Fruit fly (Drosophila melanogaster) whole organism, embryonic: ENCODE results near the gene Ir31a.

ENCODE experiments used
- Ada2b ChIP-seq: fragments of 200-800 bp; sonication (Bioruptor generic); IDR thresholded peaks from 2 replicates; pipeline ENCODE4 v1.3.6; 2022; ENCODE audit warnings: missing biosample characterization, missing genetic modification characterization
- Atf6 ChIP-seq: fragments of 200-800 bp; sonication (Bioruptor generic); IDR thresholded peaks from 2 replicates; pipeline ENCODE4 v1.3.6; 2022; ENCODE audit warnings: missing biosample characterization, missing genetic modification characterization
- B-H1 ChIP-seq: fragments of 200-800 bp; sonication (Bioruptor generic); IDR thresholded peaks from 3 replicates; pipeline ENCODE4 v1.3.6; 2022; ENCODE audit warnings: missing biosample characterization, missing genetic modification characterization
- CG11093 ChIP-seq: fragments of 200-800 bp; sonication (Bioruptor generic); IDR thresholded peaks from 3 replicates; pipeline ENCODE4 v1.3.6; 2022; ENCODE audit warnings: missing biosample characterization, missing genetic modification characterization
- CG11723 ChIP-seq: fragments of 200-800 bp; sonication (Bioruptor generic); optimal IDR thresholded peaks from 2 replicates; lab custom pipeline; 2017; ENCODE audit warnings: missing biosample characterization, mild to moderate bottlenecking, missing genetic modification characterization
- CG14710 ChIP-seq: fragments of 200-800 bp; sonication (Bioruptor generic); optimal IDR thresholded peaks from 3 replicates; lab custom pipeline; 2019; ENCODE audit warnings: missing biosample characterization, mild to moderate bottlenecking, missing genetic modification characterization, moderate library complexity
- CG15011 ChIP-seq: fragments of 200-800 bp; sonication (Bioruptor generic); optimal IDR thresholded peaks from 3 replicates; lab custom pipeline; 2018; ENCODE audit warnings: missing biosample characterization, mild to moderate bottlenecking, missing genetic modification characterization
- CG15479 ChIP-seq: fragments of 200-800 bp; sonication (Bioruptor generic); optimal IDR thresholded peaks from 3 replicates; lab custom pipeline; 2019; ENCODE audit warnings: missing biosample characterization, mild to moderate bottlenecking, missing genetic modification characterization, moderate library complexity
- CG17802 ChIP-seq: fragments of 200-800 bp; sonication (Bioruptor generic); optimal IDR thresholded peaks from 2 replicates; lab custom pipeline; 2018; ENCODE audit warnings: missing biosample characterization, mild to moderate bottlenecking, missing genetic modification characterization, moderate library complexity
- CG1792 ChIP-seq: fragments of 200-800 bp; sonication (Bioruptor generic); optimal IDR thresholded peaks from 2 replicates; lab custom pipeline; 2016; ENCODE audit warnings: missing biosample characterization, missing genetic modification characterization
- CG18599 ChIP-seq: fragments of 200-800 bp; sonication (Bioruptor generic); optimal IDR thresholded peaks from 3 replicates; lab custom pipeline; 2017; ENCODE audit warnings: missing biosample characterization, missing genetic modification characterization, mild to moderate bottlenecking, moderate library complexity, missing genetic modification reagents
- CG2202 ChIP-seq: fragments of 200-800 bp; sonication (Bioruptor generic); optimal IDR thresholded peaks from 2 replicates; lab custom pipeline; 2018; ENCODE audit warnings: missing biosample characterization, mild to moderate bottlenecking, missing genetic modification characterization
- CG4282 ChIP-seq: fragments of 200-800 bp; sonication (Bioruptor generic); optimal IDR thresholded peaks from 2 replicates; lab custom pipeline; 2016; ENCODE audit warnings: missing biosample characterization, missing genetic modification characterization
- CG4617 ChIP-seq: fragments of 200-800 bp; sonication (Bioruptor generic); optimal IDR thresholded peaks from 3 replicates; lab custom pipeline; 2016; ENCODE audit warnings: missing biosample characterization, missing genetic modification characterization, borderline replicate concordance
- CG6654 ChIP-seq: fragments of 200-800 bp; sonication (Bioruptor generic); optimal IDR thresholded peaks from 2 replicates; lab custom pipeline; 2017; ENCODE audit warnings: missing biosample characterization, mild to moderate bottlenecking, missing genetic modification characterization
- CG7786 ChIP-seq: fragments of 200-800 bp; sonication (Bioruptor generic); optimal IDR thresholded peaks from 2 replicates; lab custom pipeline; 2016; ENCODE audit warnings: missing biosample characterization, missing genetic modification characterization
- CG9609 ChIP-seq: fragments of 200-800 bp; sonication (Bioruptor generic); optimal IDR thresholded peaks from 3 replicates; lab custom pipeline; 2016; ENCODE audit warnings: missing biosample characterization, missing genetic modification characterization
- Gsc ChIP-seq: fragments of 200-800 bp; sonication (Bioruptor generic); IDR thresholded peaks from 2 replicates; pipeline ENCODE4 v1.3.6; 2022; ENCODE audit warnings: missing biosample characterization, missing genetic modification characterization
- Hmx ChIP-seq: fragments of 200-800 bp; sonication (Bioruptor generic); optimal IDR thresholded peaks from 2 replicates; lab custom pipeline; 2016; ENCODE audit warnings: missing biosample characterization, missing genetic modification characterization
- Hr39 ChIP-seq: fragments of >200 bp; optimal IDR thresholded peaks from 2 replicates; lab custom pipeline; 2017
- MBD-R2 ChIP-seq: fragments of 200-800 bp; sonication (Bioruptor generic); IDR thresholded peaks from 2 replicates; pipeline ENCODE4 v1.3.6; 2022; ENCODE audit warnings: missing biosample characterization, missing genetic modification characterization
- MTF-1 ChIP-seq: fragments of 200-800 bp; sonication (Bioruptor generic); optimal IDR thresholded peaks from 2 replicates; lab custom pipeline; 2018; ENCODE audit warnings: missing biosample characterization, mild to moderate bottlenecking, missing genetic modification characterization, borderline replicate concordance
- Myb ChIP-seq: fragments of 200-800 bp; sonication (Bioruptor generic); optimal IDR thresholded peaks from 2 replicates; lab custom pipeline; 2016; ENCODE audit warnings: missing biosample characterization, missing genetic modification characterization
- Neu2 ChIP-seq: fragments of 200-800 bp; sonication (Bioruptor generic); optimal IDR thresholded peaks from 3 replicates; lab custom pipeline; 2016; ENCODE audit warnings: missing biosample characterization, missing genetic modification characterization, borderline replicate concordance
- Rx ChIP-seq: fragments of 200-800 bp; sonication (Bioruptor generic); IDR thresholded peaks from 2 replicates; pipeline ENCODE4 v1.3.6; 2022; ENCODE audit warnings: missing biosample characterization, missing genetic modification characterization
- Sin3A ChIP-seq: fragments of >200 bp; optimal IDR thresholded peaks from 2 replicates; lab custom pipeline; 2018
- Stat92E ChIP-seq, 3 experiments: fragments of >200 bp in 2 of 3; fragments of 200-800 bp in 1 of 3; sonication (Bioruptor generic) in 1 of 3; optimal IDR thresholded peaks; 2 replicates each; lab custom pipeline; 2017 to 2019; ENCODE audit warnings: missing biosample characterization in 3 of 3, missing genetic modification characterization in 3 of 3, mild to moderate bottlenecking in 1 of 3, moderate library complexity in 1 of 3
- TFAM ChIP-seq: fragments of 200-800 bp; sonication (Bioruptor generic); optimal IDR thresholded peaks from 2 replicates; lab custom pipeline; 2017; ENCODE audit warnings: missing biosample characterization, missing genetic modification characterization, inconsistent platforms
- Xbp1 ChIP-seq: fragments of 200-800 bp; sonication (Bioruptor generic); optimal IDR thresholded peaks from 3 replicates; lab custom pipeline; 2016; ENCODE audit warnings: missing biosample characterization, mild to moderate bottlenecking, missing genetic modification characterization
- YL-1 ChIP-seq: fragments of 200-800 bp; sonication (Bioruptor generic); optimal IDR thresholded peaks from 3 replicates; lab custom pipeline; 2017; ENCODE audit warnings: missing biosample characterization, mild to moderate bottlenecking, missing genetic modification characterization
- ac ChIP-seq: fragments of 200-800 bp; sonication (Bioruptor generic); optimal IDR thresholded peaks from 3 replicates; lab custom pipeline; 2017; ENCODE audit warnings: missing biosample characterization, mild to moderate bottlenecking, missing genetic modification characterization
- ato ChIP-seq: fragments of 200-800 bp; sonication (Bioruptor generic); IDR thresholded peaks from 2 replicates; pipeline ENCODE4 v1.3.6; 2022; ENCODE audit warnings: missing biosample characterization, missing genetic modification characterization; ENCODE audit not compliant: partially characterized antibody
- bcd ChIP-seq: fragments of 200-800 bp; sonication (Bioruptor generic); optimal IDR thresholded peaks from 2 replicates; lab custom pipeline; 2017; ENCODE audit warnings: missing biosample characterization, mild to moderate bottlenecking, missing genetic modification characterization
- cad ChIP-seq: fragments of >200 bp; optimal IDR thresholded peaks from 2 replicates; lab custom pipeline; 2017; ENCODE audit warnings: missing biosample characterization, missing genetic modification characterization
- cg ChIP-seq: fragments of 200-800 bp; sonication (Bioruptor generic); optimal IDR thresholded peaks from 3 replicates; lab custom pipeline; 2019; ENCODE audit warnings: missing biosample characterization, mild to moderate bottlenecking, missing genetic modification characterization, moderate library complexity
- crp ChIP-seq, 2 experiments: fragments of 200-800 bp; sonication (Bioruptor generic); optimal IDR thresholded peaks; 2 replicates in 1 of 2; 3 replicates in 1 of 2; lab custom pipeline; 2017; ENCODE audit warnings: missing biosample characterization in 2 of 2, missing genetic modification characterization in 2 of 2, mild to moderate bottlenecking in 1 of 2, moderate library complexity in 1 of 2
- dm ChIP-seq: fragments of 200-800 bp; sonication (Bioruptor generic); optimal IDR thresholded peaks from 3 replicates; lab custom pipeline; 2016; ENCODE audit warnings: missing biosample characterization, missing genetic modification characterization
- dpn ChIP-seq, 2 experiments: fragments of 200-800 bp; sonication (Bioruptor generic); optimal IDR thresholded peaks; 3 replicates each; lab custom pipeline; 2016; ENCODE audit warnings: missing biosample characterization in 2 of 2, missing genetic modification characterization in 2 of 2
- gfzf ChIP-seq: fragments of 200-800 bp; sonication (Bioruptor generic); optimal IDR thresholded peaks from 2 replicates; lab custom pipeline; 2016; ENCODE audit warnings: missing biosample characterization, mild to moderate bottlenecking, missing genetic modification characterization, moderate library complexity
- nerfin-1 ChIP-seq: fragments of 200-800 bp; sonication (Bioruptor generic); optimal IDR thresholded peaks from 3 replicates; lab custom pipeline; 2019; ENCODE audit warnings: missing biosample characterization, mild to moderate bottlenecking, missing genetic modification characterization, moderate library complexity
- nerfin-2 ChIP-seq: fragments of 200-800 bp; sonication (Bioruptor generic); IDR thresholded peaks from 2 replicates; pipeline ENCODE4 v1.3.6; 2022; ENCODE audit warnings: missing biosample characterization, missing genetic modification characterization; ENCODE audit not compliant: partially characterized antibody
- odd ChIP-seq: fragments of 200-800 bp; sonication (Bioruptor generic); optimal IDR thresholded peaks from 2 replicates; lab custom pipeline; 2017; ENCODE audit warnings: missing biosample characterization, mild to moderate bottlenecking, missing genetic modification characterization
- run ChIP-seq: fragments of 200-800 bp; sonication (Bioruptor generic); optimal IDR thresholded peaks from 3 replicates; lab custom pipeline; 2018; ENCODE audit warnings: missing biosample characterization, mild to moderate bottlenecking, missing genetic modification characterization
- schlank ChIP-seq: fragments of 200-800 bp; sonication (Bioruptor generic); optimal IDR thresholded peaks from 2 replicates; lab custom pipeline; 2018; ENCODE audit warnings: missing biosample characterization, mild to moderate bottlenecking, missing genetic modification characterization
- scrt ChIP-seq: fragments of 200-800 bp; sonication (Bioruptor generic); optimal IDR thresholded peaks from 2 replicates; lab custom pipeline; 2018; ENCODE audit warnings: missing biosample characterization, mild to moderate bottlenecking, missing genetic modification characterization, moderate library complexity
- sens ChIP-seq: fragments of 200-800 bp; sonication (Bioruptor generic); peaks from one replicate; lab custom pipeline; 2016; ENCODE audit warnings: missing biosample characterization, missing genetic modification characterization
- shn ChIP-seq: fragments of 200-800 bp; sonication (Bioruptor generic); optimal IDR thresholded peaks from 3 replicates; lab custom pipeline; 2016; ENCODE audit warnings: missing biosample characterization, missing genetic modification characterization
- tll ChIP-seq, 2 experiments: fragments of 200-800 bp in 1 of 2; fragments of >200 bp in 1 of 2; sonication (Bioruptor generic) in 1 of 2; optimal IDR thresholded peaks; 2 replicates each; lab custom pipeline; 2017 to 2019; ENCODE audit warnings: missing biosample characterization in 2 of 2, missing genetic modification characterization in 2 of 2, mild to moderate bottlenecking in 1 of 2, moderate library complexity in 1 of 2
- wor ChIP-seq: fragments of 200-800 bp; sonication (Bioruptor generic); IDR thresholded peaks from 2 replicates; pipeline ENCODE4 v1.3.6; 2022; ENCODE audit warnings: missing biosample characterization, missing genetic modification characterization

Ir31a gene

dm6 chr2L:10430802-10431476 is 25.6 kb downstream of the Ir31a start, which contains the start of the genes Bug22 and TfIIB (continued):
- TF ChIP-seq Rx (GFP tag; lab: Robert Waterston, UW) = peak; percentile 40
- TF ChIP-seq ato = no peak
- TF ChIP-seq bcd (GFP tag; lab: Kevin White, UChicago) = no peak
- peak; percentile 43; the same call in 1 of the 3 replicates for TF ChIP-seq B-H1 (GFP tag; lab: Robert Waterston, UW)
- no peak for TF ChIP-seq Hr39 (lab: Kevin White, UChicago)
- peak; percentile 9 for TF ChIP-seq Sin3A (lab: Kevin White, UChicago)
- peak; percentile 92 for TF ChIP-seq sens (GFP tag; lab: Kevin White, UChicago)
- TF ChIP-seq Gsc (GFP tag; lab: Robert Waterston, UW) = no peak
- peak; percentile 33 for TF ChIP-seq schlank (tag; lab: Kevin White, UChicago)
- peak; percentile 15 for TF ChIP-seq gfzf (GFP tag; lab: Kevin White, UChicago)
- peak; percentile 61 for TF ChIP-seq Atf6 (GFP tag; lab: Robert Waterston, UW)
- TF ChIP-seq CG1792 (GFP tag; lab: Kevin White, UChicago) = peak; percentile 50
- TF ChIP-seq Neu2 (GFP tag; lab: Kevin White, UChicago) = no peak
- peak; percentile 94 for TF ChIP-seq CG11723 (GFP tag; lab: Kevin White, UChicago)
- TF ChIP-seq CG7786 (GFP tag; lab: Kevin White, UChicago) = peak; percentile 66
- peak in 1 of 2 experiments; percentile 38 for TF ChIP-seq crp (GFP tag; optimal IDR thresholded peaks at IDR 0.05; lab: Kevin White, UChicago)
- TF ChIP-seq CG17802 (tag; lab: Kevin White, UChicago) = peak; percentile 84
- no peak for TF ChIP-seq CG15479 (GFP tag; lab: Kevin White, UChicago)
- TF ChIP-seq cad (GFP tag; lab: Kevin White, UChicago) = no peak
- TF ChIP-seq nerfin-2 (GFP tag; lab: Robert Waterston, UW) = no peak
- TF ChIP-seq wor (GFP tag; lab: Robert Waterston, UW) = no peak
- TF ChIP-seq CG6654 (GFP tag; lab: Kevin White, UChicago) = no peak
- TF ChIP-seq run (tag; lab: Kevin White, UChicago) = no peak
- TF ChIP-seq tll (GFP tag; optimal IDR thresholded peaks at IDR 0.05; lab: Kevin White, UChicago) = peak in 1 of 2 experiments; percentile 50
- TF ChIP-seq CG18599 (GFP tag; lab: Kevin White, UChicago) = no peak
- peak; percentile 46 to 84 for TF ChIP-seq dpn (GFP tag; optimal IDR thresholded peaks at IDR 0.05; lab: Kevin White, UChicago)
- peak; percentile 27 for TF ChIP-seq CG4617 (GFP tag; lab: Kevin White, UChicago)
- peak; percentile 89 for TF ChIP-seq MBD-R2 (GFP tag; lab: Robert Waterston, UW)
- TF ChIP-seq Myb = peak; percentile 20
- TF ChIP-seq CG2202 (tag; lab: Kevin White, UChicago) = peak; percentile 21
- no peak for TF ChIP-seq CG15011 (GFP tag; lab: Kevin White, UChicago)
- peak; percentile 29; the same call in 1 of the 3 replicates for TF ChIP-seq CG11093
- peak; percentile 43 for TF ChIP-seq nerfin-1
- peak; percentile 26 for TF ChIP-seq CG4282 (GFP tag; lab: Kevin White, UChicago)
- TF ChIP-seq YL-1 (GFP tag; lab: Kevin White, UChicago) = peak; percentile 34
- peak; percentile 19 for TF ChIP-seq MTF-1 (GFP tag; lab: Kevin White, UChicago)
- peak; percentile 74 for TF ChIP-seq dm
- TF ChIP-seq Hmx = peak; percentile 26
- TF ChIP-seq CG9609 (GFP tag; lab: Kevin White, UChicago) = peak; percentile 63
- TF ChIP-seq TFAM (GFP tag; lab: Kevin White, UChicago) = no peak
- TF ChIP-seq scrt (GFP tag; lab: Kevin White, UChicago) = peak; percentile 48
- TF ChIP-seq CG14710 (tag; lab: Kevin White, UChicago) = peak; percentile 79
- peak; percentile 15 for TF ChIP-seq odd (GFP tag; lab: Kevin White, UChicago)
- no peak for TF ChIP-seq cg (GFP tag; lab: Kevin White, UChicago)
- peak; percentile 60 for TF ChIP-seq Ada2b (GFP tag; lab: Robert Waterston, UW)
- no peak for TF ChIP-seq ac
- no peak for TF ChIP-seq Stat92E (GFP tag; optimal IDR thresholded peaks at IDR 0.05; lab: Kevin White, UChicago)
- peak; percentile 71 for TF ChIP-seq shn (GFP tag; lab: Kevin White, UChicago)
- TF ChIP-seq Xbp1 (GFP tag; lab: Kevin White, UChicago) = peak; percentile 83
